Fruit fly (Drosophila melanogaster): ENCODE data around the gene Tango10.

Gene Tango10

dm6 chrX:11678539-11679040 is 41.5 kb upstream of the Tango10 start, which contains the start of the genes Vlet and bif (continued):
- peak; percentile 80 for TF ChIP-seq nmo (GFP tag; optimal IDR thresholded peaks at IDR 0.05)
- TF ChIP-seq Atf-2 (GFP tag; optimal IDR thresholded peaks at IDR 0.05), result peak; percentile 19
- peak in 1 of 2 experiments; percentile 27 for TF ChIP-seq insv (GFP tag; optimal IDR thresholded peaks at IDR 0.05)
- peak; percentile 74 for TF ChIP-seq slbo (GFP tag; IDR thresholded peaks at IDR 0.05)
- 0 out of 3 replicates have a peak, but pooled peaks have one; percentile 18 for TF ChIP-seq CG6175 (GFP tag; IDR thresholded peaks at IDR 0.05)
- no peak for TF ChIP-seq CG16779 (GFP tag; IDR thresholded peaks at IDR 0.05)
- TF ChIP-seq pros (GFP tag; optimal IDR thresholded peaks at IDR 0.05), result no peak
- no peak for TF ChIP-seq sima (GFP tag; optimal IDR thresholded peaks at IDR 0.05)
- TF ChIP-seq CG17385 (GFP tag; optimal IDR thresholded peaks at IDR 0.05), result peak; percentile 71
- peak; percentile 78 for TF ChIP-seq CG15269 (tag; optimal IDR thresholded peaks at IDR 0.05)
- TF ChIP-seq CG16815 (GFP tag; optimal IDR thresholded peaks at IDR 0.05), result peak; percentile 44
- TF ChIP-seq CG9932 (GFP tag; IDR thresholded peaks at IDR 0.05), result peak; percentile 74
- TF ChIP-seq CG2202 (tag; optimal IDR thresholded peaks at IDR 0.05), result no peak
- TF ChIP-seq sisA (GFP tag; IDR thresholded peaks at IDR 0.05), result peak; percentile 70
- peak; percentile 65 for TF ChIP-seq trem (tag; optimal IDR thresholded peaks at IDR 0.05)
- peak; percentile 25 for TF ChIP-seq Fer2 (tag; optimal IDR thresholded peaks at IDR 0.05)
- TF ChIP-seq Opbp (GFP tag; IDR thresholded peaks at IDR 0.05; ENCODE audit: partially characterized antibody), result peak; percentile 68
- TF ChIP-seq gsb-n (tag; optimal IDR thresholded peaks at IDR 0.05), result peak; percentile 40
- TF ChIP-seq bab2 (GFP tag; optimal IDR thresholded peaks at IDR 0.05), result no peak
- TF ChIP-seq pb (GFP tag; optimal IDR thresholded peaks at IDR 0.05), result no peak
- peak; percentile 31 for TF ChIP-seq CG8281 (tag; optimal IDR thresholded peaks at IDR 0.05)
- no peak for TF ChIP-seq yki (optimal IDR thresholded peaks at IDR 0.05)
- TF ChIP-seq CG10209 (GFP tag; optimal IDR thresholded peaks at IDR 0.05), result peak; percentile 50
- peak; percentile 73 for TF ChIP-seq CG8388 (GFP tag; optimal IDR thresholded peaks at IDR 0.05)
- TF ChIP-seq danr (GFP tag; IDR thresholded peaks at IDR 0.05), result no peak
- TF ChIP-seq trh (GFP tag; optimal IDR thresholded peaks at IDR 0.05), result no peak
- no peak for TF ChIP-seq CG8765 (GFP tag; IDR thresholded peaks at IDR 0.05)
- no peak for TF ChIP-seq CG2199 (GFP tag; IDR thresholded peaks at IDR 0.05)
- TF ChIP-seq psq (GFP tag; optimal IDR thresholded peaks at IDR 0.05), result no peak
- peak; percentile 69 for TF ChIP-seq sug (tag; optimal IDR thresholded peaks at IDR 0.05)
- TF ChIP-seq CG10431 (GFP tag; optimal IDR thresholded peaks at IDR 0.05), result peak; percentile 24
- peak; percentile 2 for TF ChIP-seq NC2β (GFP tag; optimal IDR thresholded peaks at IDR 0.05)
- TF ChIP-seq CG12219 (GFP tag; optimal IDR thresholded peaks at IDR 0.05), result no peak
- TF ChIP-seq CG15479 (GFP tag; optimal IDR thresholded peaks at IDR 0.05), result no peak
- peak; percentile 57 for TF ChIP-seq B-H2 (GFP tag; optimal IDR thresholded peaks at IDR 0.05)
- TF ChIP-seq ash1 (GFP tag; optimal IDR thresholded peaks at IDR 0.05), result no peak
- TF ChIP-seq zen (tag; optimal IDR thresholded peaks at IDR 0.05), result peak; percentile 62
- TF ChIP-seq Asciz (GFP tag; optimal IDR thresholded peaks at IDR 0.05), result peak; percentile 33
- 0 out of 2 replicates have a peak, but pooled peaks have one; percentile 8 for TF ChIP-seq ap (GFP tag; IDR thresholded peaks at IDR 0.05)
- TF ChIP-seq fd102C (GFP tag; optimal IDR thresholded peaks at IDR 0.05), result no peak
- peak; percentile 52; the same call in 1 of the 3 replicates for TF ChIP-seq CG14860 (GFP tag; IDR thresholded peaks at IDR 0.05; ENCODE audit: partially characterized antibody)
- peak; percentile 73 for TF ChIP-seq CG3847 (GFP tag; IDR thresholded peaks at IDR 0.05)
- no peak for TF ChIP-seq CG12744 (GFP tag; optimal IDR thresholded peaks at IDR 0.05)
- TF ChIP-seq scrt (GFP tag; optimal IDR thresholded peaks at IDR 0.05), result no peak
- TF ChIP-seq CG13424 (tag; optimal IDR thresholded peaks at IDR 0.05), result peak; percentile 78
- no peak for TF ChIP-seq CG13123 (GFP tag; optimal IDR thresholded peaks at IDR 0.05)
- TF ChIP-seq D19B (GFP tag; optimal IDR thresholded peaks at IDR 0.05), result peak; percentile 51
- peak; percentile 24; the same call in 1 of the 3 replicates for TF ChIP-seq CG11695 (GFP tag; IDR thresholded peaks at IDR 0.05)
- TF ChIP-seq CG10147 (GFP tag; optimal IDR thresholded peaks at IDR 0.05), result peak; percentile 51
- TF ChIP-seq Rfx (GFP tag; IDR thresholded peaks at IDR 0.05), result peak; percentile 67
- TF ChIP-seq CG10366 (GFP tag; IDR thresholded peaks at IDR 0.05), result peak; percentile 41; the same call in 1 of the 2 replicates
